Fruit fly (Drosophila melanogaster) whole organism, embryonic: ENCODE measurements around the gene FASN2.

Experiments used
- Atf-2 ChIP-seq: fragments of 200-800 bp; sonication (Bioruptor generic); optimal IDR thresholded peaks from 2 replicates; lab custom pipeline; 2016; ENCODE audit warnings: missing biosample characterization, missing genetic modification characterization
- C15 ChIP-seq: fragments of 200-800 bp; sonication (Bioruptor generic); IDR thresholded peaks from 3 replicates; pipeline ENCODE4 v1.3.6; 2022; ENCODE audit warnings: missing biosample characterization, missing genetic modification characterization
- CG10543 ChIP-seq: fragments of 200-800 bp; sonication (Bioruptor generic); optimal IDR thresholded peaks from 3 replicates; lab custom pipeline; 2017; ENCODE audit warnings: missing biosample characterization, mild to moderate bottlenecking, missing genetic modification characterization, moderate library complexity
- CG11093 ChIP-seq: fragments of 200-800 bp; sonication (Bioruptor generic); IDR thresholded peaks from 3 replicates; pipeline ENCODE4 v1.3.6; 2022; ENCODE audit warnings: missing biosample characterization, missing genetic modification characterization
- CG11398 ChIP-seq: fragments of 200-800 bp; sonication (Bioruptor generic); optimal IDR thresholded peaks from 2 replicates; lab custom pipeline; 2016; ENCODE audit warnings: missing biosample characterization, missing genetic modification characterization
- CG11456 ChIP-seq: fragments of 200-800 bp; sonication (Bioruptor generic); IDR thresholded peaks from 3 replicates; pipeline ENCODE4 v1.3.6; 2022; ENCODE audit warnings: missing biosample characterization, missing genetic modification characterization
- CG12769 ChIP-seq: fragments of 200-800 bp; sonication (Bioruptor generic); optimal IDR thresholded peaks from 2 replicates; lab custom pipeline; 2019; ENCODE audit warnings: missing biosample characterization, mild to moderate bottlenecking, missing genetic modification characterization, moderate library complexity
- CG12942 ChIP-seq: fragments of 200-800 bp; sonication (Bioruptor generic); optimal IDR thresholded peaks from 3 replicates; lab custom pipeline; 2016; ENCODE audit warnings: missing biosample characterization, missing genetic modification characterization
- CG15073 ChIP-seq: fragments of 200-800 bp; sonication (Bioruptor generic); optimal IDR thresholded peaks from 2 replicates; lab custom pipeline; 2016; ENCODE audit warnings: missing biosample characterization, missing genetic modification characterization
- CG1603 ChIP-seq: fragments of 200-800 bp; sonication (Bioruptor generic); optimal IDR thresholded peaks from 2 replicates; lab custom pipeline; 2019; ENCODE audit warnings: missing biosample characterization, mild to moderate bottlenecking, missing genetic modification characterization, moderate library complexity
- CG16815 ChIP-seq: fragments of 200-800 bp; sonication (Bioruptor generic); optimal IDR thresholded peaks from 3 replicates; lab custom pipeline; 2017; ENCODE audit warnings: missing biosample characterization, mild to moderate bottlenecking, missing genetic modification characterization
- CG17186 ChIP-seq: fragments of 200-800 bp; sonication (Bioruptor generic); optimal IDR thresholded peaks from 3 replicates; lab custom pipeline; 2017; ENCODE audit warnings: missing biosample characterization, missing genetic modification reagents, missing genetic modification characterization
- CG17385 ChIP-seq: fragments of 200-800 bp; sonication (Bioruptor generic); optimal IDR thresholded peaks from 3 replicates; lab custom pipeline; 2018; ENCODE audit warnings: missing biosample characterization, mild to moderate bottlenecking, missing genetic modification characterization
- CG18476 ChIP-seq: fragments of 200-800 bp; sonication (Bioruptor generic); optimal IDR thresholded peaks from 2 replicates; lab custom pipeline; 2016; ENCODE audit warnings: missing biosample characterization, mild to moderate bottlenecking, missing genetic modification characterization
- CG2129 ChIP-seq: fragments of 200-800 bp; sonication (Bioruptor generic); IDR thresholded peaks from 2 replicates; pipeline ENCODE4 v1.3.6; 2022; ENCODE audit warnings: missing biosample characterization, missing genetic modification characterization; ENCODE audit not compliant: partially characterized antibody
- CG2889 ChIP-seq: fragments of 200-800 bp; sonication (Bioruptor generic); IDR thresholded peaks from 3 replicates; pipeline ENCODE4 v1.3.6; 2022; ENCODE audit warnings: missing biosample characterization, missing genetic modification characterization
- CG30403 ChIP-seq: fragments of 200-800 bp; sonication (Bioruptor generic); optimal IDR thresholded peaks from 3 replicates; lab custom pipeline; 2016; ENCODE audit warnings: missing biosample characterization, missing genetic modification characterization
- CG34376 ChIP-seq: fragments of 200-800 bp; sonication (Bioruptor generic); optimal IDR thresholded peaks from 2 replicates; lab custom pipeline; 2018; ENCODE audit warnings: missing biosample characterization, mild to moderate bottlenecking, missing genetic modification characterization
- CG4820 ChIP-seq: fragments of 200-800 bp; sonication (Bioruptor generic); optimal IDR thresholded peaks from 3 replicates; lab custom pipeline; 2016; ENCODE audit warnings: missing biosample characterization, missing genetic modification characterization
- CG5180 ChIP-seq: fragments of 200-800 bp; sonication (Bioruptor generic); optimal IDR thresholded peaks from 3 replicates; lab custom pipeline; 2017; ENCODE audit warnings: missing biosample characterization, missing genetic modification characterization, mild to moderate bottlenecking, moderate library complexity, missing genetic modification reagents
- CG6791 ChIP-seq: fragments of 200-800 bp; sonication (Bioruptor generic); IDR thresholded peaks from 3 replicates; pipeline ENCODE4 v1.3.6; 2022; ENCODE audit warnings: missing biosample characterization, missing genetic modification characterization; ENCODE audit not compliant: partially characterized antibody
- CG6854 ChIP-seq: fragments of 200-800 bp; sonication (Bioruptor generic); optimal IDR thresholded peaks from 3 replicates; lab custom pipeline; 2017; ENCODE audit warnings: missing biosample characterization, mild to moderate bottlenecking, missing genetic modification characterization
- CG7786 ChIP-seq: fragments of 200-800 bp; sonication (Bioruptor generic); optimal IDR thresholded peaks from 2 replicates; lab custom pipeline; 2016; ENCODE audit warnings: missing biosample characterization, missing genetic modification characterization
- CG8478 ChIP-seq: fragments of >200 bp; optimal IDR thresholded peaks from 2 replicates; lab custom pipeline; 2018
- CG8944 ChIP-seq: fragments of 200-800 bp; sonication (Bioruptor generic); optimal IDR thresholded peaks from 3 replicates; lab custom pipeline; 2016; ENCODE audit warnings: missing biosample characterization, missing genetic modification characterization
- CG9437 ChIP-seq: fragments of 200-800 bp; sonication (Bioruptor generic); optimal IDR thresholded peaks from 2 replicates; lab custom pipeline; 2018; ENCODE audit warnings: missing biosample characterization, mild to moderate bottlenecking, missing genetic modification characterization
- CkIIα-i1 ChIP-seq: fragments of 200-800 bp; sonication (Bioruptor generic); IDR thresholded peaks from 2 replicates; pipeline ENCODE4 v1.3.6; 2022; ENCODE audit warnings: missing biosample characterization, missing genetic modification characterization
- D19A ChIP-seq: fragments of 200-800 bp; optimal IDR thresholded peaks from 3 replicates; lab custom pipeline; 2019; ENCODE audit warnings: missing biosample characterization, mild to moderate bottlenecking, missing genetic modification characterization, moderate library complexity
- D19B ChIP-seq: fragments of 200-800 bp; sonication (Bioruptor generic); optimal IDR thresholded peaks from 2 replicates; lab custom pipeline; 2017; ENCODE audit warnings: missing biosample characterization, mild to moderate bottlenecking, missing genetic modification characterization
- Dad ChIP-seq: fragments of 200-800 bp; sonication (Bioruptor generic); optimal IDR thresholded peaks from 3 replicates; lab custom pipeline; 2016; ENCODE audit warnings: missing biosample characterization, missing genetic modification characterization
- Dek ChIP-seq: fragments of 200-800 bp; sonication (Bioruptor generic); optimal IDR thresholded peaks from 3 replicates; lab custom pipeline; 2019; ENCODE audit warnings: missing biosample characterization, mild to moderate bottlenecking, missing genetic modification characterization, moderate library complexity
- Dip2 ChIP-seq: fragments of 200-800 bp; sonication (Bioruptor generic); IDR thresholded peaks from 2 replicates; pipeline ENCODE4 v1.3.6; 2022; ENCODE audit warnings: missing biosample characterization, missing genetic modification characterization
- Gug ChIP-seq: fragments of 200-800 bp; sonication (Bioruptor generic); IDR thresholded peaks from 4 replicates; pipeline ENCODE4 v1.3.6; 2022; ENCODE audit warnings: missing biosample characterization, missing genetic modification characterization
- HLH4C ChIP-seq: fragments of 200-800 bp; sonication (Bioruptor generic); IDR thresholded peaks from 3 replicates; pipeline ENCODE4 v1.3.6; 2022; ENCODE audit warnings: missing biosample characterization, missing genetic modification characterization; ENCODE audit not compliant: partially characterized antibody
- HmgZ ChIP-seq: fragments of 200-800 bp; sonication (Bioruptor generic); optimal IDR thresholded peaks from 2 replicates; lab custom pipeline; 2018; ENCODE audit warnings: missing biosample characterization, mild to moderate bottlenecking, missing genetic modification characterization
- Hr51 ChIP-seq, 2 experiments: fragments of 200-800 bp; sonication (Bioruptor generic); optimal IDR thresholded peaks; 2 replicates in 1 of 2; 3 replicates in 1 of 2; lab custom pipeline; 2016 to 2018; ENCODE audit warnings: missing biosample characterization in 2 of 2, missing genetic modification characterization in 2 of 2, mild to moderate bottlenecking in 1 of 2, moderate library complexity in 1 of 2
- Myb ChIP-seq: fragments of 200-800 bp; sonication (Bioruptor generic); optimal IDR thresholded peaks from 2 replicates; lab custom pipeline; 2016; ENCODE audit warnings: missing biosample characterization, missing genetic modification characterization
- Oaz ChIP-seq: fragments of 200-800 bp; sonication (Bioruptor generic); IDR thresholded peaks from 2 replicates; pipeline ENCODE4 v1.3.6; 2022; ENCODE audit warnings: missing biosample characterization, missing genetic modification characterization
- Opbp ChIP-seq: fragments of 200-800 bp; sonication (Bioruptor generic); IDR thresholded peaks from 3 replicates; pipeline ENCODE4 v1.3.6; 2022; ENCODE audit warnings: missing biosample characterization, missing genetic modification characterization; ENCODE audit not compliant: partially characterized antibody
- Six4 ChIP-seq: fragments of 200-800 bp; sonication (Bioruptor generic); optimal IDR thresholded peaks from 2 replicates; lab custom pipeline; 2016; ENCODE audit warnings: missing biosample characterization, missing genetic modification characterization
- Xbp1 ChIP-seq: fragments of 200-800 bp; sonication (Bioruptor generic); optimal IDR thresholded peaks from 3 replicates; lab custom pipeline; 2016; ENCODE audit warnings: missing biosample characterization, mild to moderate bottlenecking, missing genetic modification characterization
- al ChIP-seq: fragments of 200-800 bp; sonication (Bioruptor generic); IDR thresholded peaks from 2 replicates; pipeline ENCODE4 v1.3.6; 2022; ENCODE audit warnings: missing biosample characterization, missing genetic modification characterization
- br ChIP-seq: fragments of >200 bp; optimal IDR thresholded peaks from 2 replicates; lab custom pipeline; 2017
- crol ChIP-seq: fragments of 200-800 bp; sonication (Bioruptor generic); IDR thresholded peaks from 2 replicates; pipeline ENCODE4 v1.3.6; 2022; ENCODE audit warnings: missing biosample characterization, missing genetic modification characterization
- esg ChIP-seq: fragments of 200-800 bp; sonication (Bioruptor generic); conservative IDR thresholded peaks from 2 replicates; pipeline ENCODE4 v1.3.6; 2022; ENCODE audit warnings: missing biosample characterization, missing genetic modification characterization
- ewg ChIP-seq: fragments of 200-800 bp; sonication (Bioruptor generic); optimal IDR thresholded peaks from 3 replicates; lab custom pipeline; 2017; ENCODE audit warnings: mild to moderate bottlenecking, missing biosample characterization, missing genetic modification reagents, missing genetic modification characterization
- her ChIP-seq: fragments of 200-800 bp; sonication (Bioruptor generic); optimal IDR thresholded peaks from 2 replicates; lab custom pipeline; 2016; ENCODE audit warnings: missing biosample characterization, missing genetic modification characterization
- pfk ChIP-seq: fragments of 200-800 bp; sonication (Bioruptor generic); optimal IDR thresholded peaks from 2 replicates; lab custom pipeline; 2018; ENCODE audit warnings: missing biosample characterization, mild to moderate bottlenecking, missing genetic modification characterization, moderate library complexity
- pnt ChIP-seq: fragments of 200-800 bp; sonication (Bioruptor generic); optimal IDR thresholded peaks from 3 replicates; lab custom pipeline; 2016; ENCODE audit warnings: missing biosample characterization, missing genetic modification characterization
- scrt ChIP-seq: fragments of 200-800 bp; sonication (Bioruptor generic); optimal IDR thresholded peaks from 2 replicates; lab custom pipeline; 2018; ENCODE audit warnings: missing biosample characterization, mild to moderate bottlenecking, missing genetic modification characterization, moderate library complexity
- tx ChIP-seq: fragments of 200-800 bp; sonication (Bioruptor generic); optimal IDR thresholded peaks from 2 replicates; lab custom pipeline; 2016; ENCODE audit warnings: missing biosample characterization, missing genetic modification characterization

Gene FASN2

DNA sequence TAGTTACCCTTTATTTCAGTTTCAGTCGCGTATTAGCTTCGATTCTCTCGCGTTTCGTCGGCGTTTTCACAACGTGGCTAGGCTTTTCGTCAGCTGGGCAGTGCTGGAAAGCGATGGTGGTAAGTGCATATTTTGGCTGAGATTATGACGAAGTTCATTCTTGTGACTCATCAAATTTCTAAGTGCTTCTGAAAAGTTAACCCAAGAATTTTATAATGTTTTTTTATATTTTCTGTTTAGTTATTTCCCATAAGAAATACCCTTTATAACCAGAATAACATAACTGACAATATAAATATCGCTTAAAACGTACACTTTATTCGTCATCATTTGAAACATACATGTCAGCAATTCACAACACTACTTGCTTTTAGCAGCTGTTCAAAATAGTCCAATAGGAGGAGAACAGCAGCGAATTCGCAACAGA, 6.6 kb upstream of the FASN2 start, which contains the start of the genes CG17260 and SerRS (continued):
- TF ChIP-seq Six4 (GFP tag; lab: Kevin White, UChicago) (peak; percentile 88), CG8478 (lab: Kevin White, UChicago) (no peak), D19B (GFP tag; lab: Kevin White, UChicago) (peak; percentile 80), CG12769 (tag; lab: Kevin White, UChicago) (no peak), CG5180 (GFP tag; lab: Kevin White, UChicago) (no peak), D19A (tag; lab: Kevin White, UChicago) (no peak), CG2889 (peak; percentile 86), Xbp1 (peak; percentile 96), CG7786 (GFP tag; lab: Kevin White, UChicago) (peak; percentile 94), CG6791 (GFP tag; lab: Robert Waterston, UW) (no peak), Opbp (GFP tag; lab: Robert Waterston, UW) (no peak), pnt (GFP tag; lab: Kevin White, UChicago) (peak; percentile 96), Oaz (GFP tag; lab: Robert Waterston, UW) (peak; percentile 75), Atf-2 (GFP tag; lab: Kevin White, UChicago) (peak; percentile 91), CG4820 (GFP tag; lab: Kevin White, UChicago) (peak; percentile 88), CG11093 (GFP tag; lab: Robert Waterston, UW) (peak; percentile 91), al (GFP tag; lab: Robert Waterston, UW) (peak; percentile 95), CG16815 (GFP tag; lab: Kevin White, UChicago) (peak; percentile 91), ewg (GFP tag; lab: Kevin White, UChicago) (peak; percentile 80), CG8944 (GFP tag; lab: Kevin White, UChicago) (peak; percentile 92), Dek (tag; lab: Kevin White, UChicago) (peak; percentile 91), CG11456 (GFP tag; lab: Robert Waterston, UW) (peak; percentile 89), Myb (GFP tag; lab: Kevin White, UChicago) (peak; percentile 82), esg (GFP tag; lab: Robert Waterston, UW) (peak; percentile 96), tx (GFP tag; lab: Kevin White, UChicago) (peak; percentile 90), CG18476 (peak; percentile 94), CG10543 (peak; percentile 91), her (GFP tag; lab: Kevin White, UChicago) (peak; percentile 70), crol (no peak; the same call in 1 of the 2 replicates), Gug (GFP tag; lab: Robert Waterston, UW) (peak; percentile 92), Dip2 (GFP tag; lab: Robert Waterston, UW) (peak; percentile 59; the same call in 1 of the 2 replicates), C15 (peak; percentile 79; the same call in 2 of the 3 replicates), HLH4C (GFP tag; lab: Robert Waterston, UW) (no peak), CG17186 (GFP tag; lab: Kevin White, UChicago) (peak; percentile 74), scrt (GFP tag; lab: Kevin White, UChicago) (peak; percentile 76), CG9437 (GFP tag; lab: Kevin White, UChicago) (peak; percentile 87), CG11398 (GFP tag; lab: Kevin White, UChicago) (peak; percentile 82), CG6854 (peak; percentile 52), Dad (GFP tag; lab: Kevin White, UChicago) (peak; percentile 88), CG2129 (GFP tag; lab: Robert Waterston, UW) (no peak), CG34376 (GFP tag; lab: Kevin White, UChicago) (peak; percentile 90), br (lab: Kevin White, UChicago) (no peak), CkIIα-i1 (GFP tag; lab: Robert Waterston, UW) (no peak), CG17385 (peak; percentile 85), CG30403 (GFP tag; lab: Kevin White, UChicago) (peak; percentile 98), CG1603 (tag; lab: Kevin White, UChicago) (peak; percentile 81), pfk (GFP tag; lab: Kevin White, UChicago) (peak; percentile 29), CG15073 (GFP tag; lab: Kevin White, UChicago) (peak; percentile 67), HmgZ (peak; percentile 94), Hr51 (GFP tag; optimal IDR thresholded peaks at IDR 0.05; lab: Kevin White, UChicago) (peak in 1 of 2 experiments; percentile 88), CG12942 (GFP tag; lab: Kevin White, UChicago) (peak; percentile 92)
